Fruit fly (Drosophila melanogaster): ENCODE measurements around the gene osa.

osa gene

DNA sequence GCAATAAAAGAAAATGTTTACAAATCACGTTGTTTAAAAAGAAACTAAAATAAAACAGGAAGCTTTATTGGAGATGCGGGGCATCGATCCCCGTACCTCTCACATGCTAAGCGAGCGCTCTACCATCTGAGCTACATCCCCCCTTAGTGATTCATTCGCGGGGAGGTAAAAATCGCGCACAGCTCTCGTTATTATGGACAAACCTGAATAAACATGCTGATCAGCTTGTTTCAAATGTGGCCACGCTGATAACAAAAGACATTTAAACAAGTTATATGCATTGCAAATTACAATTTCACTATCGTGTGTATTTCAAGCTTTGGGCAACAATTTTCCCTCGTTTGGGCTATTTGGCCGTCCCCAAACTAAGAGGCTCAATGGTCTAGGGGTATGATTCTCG, 72.9 kb downstream of the osa start (continued):
- TF ChIP-seq Dad (GFP tag; optimal IDR thresholded peaks at IDR 0.05) (no peak), Hsf (GFP tag; optimal IDR thresholded peaks at IDR 0.05) (no peak), Fer1 (GFP tag; optimal IDR thresholded peaks at IDR 0.05) (no peak), CG17802 (tag; optimal IDR thresholded peaks at IDR 0.05) (no peak), so (GFP tag; IDR thresholded peaks at IDR 0.05) (no peak), slou (GFP tag; optimal IDR thresholded peaks at IDR 0.05) (no peak), HLH54F (GFP tag; optimal IDR thresholded peaks at IDR 0.05) (no peak), CG10979 (tag; optimal IDR thresholded peaks at IDR 0.05) (no peak), toy (GFP tag; IDR thresholded peaks at IDR 0.05) (no peak), Scr (GFP tag; IDR thresholded peaks at IDR 0.05; ENCODE audit: partially characterized antibody) (peak; percentile 53), Opbp (GFP tag; IDR thresholded peaks at IDR 0.05; ENCODE audit: partially characterized antibody) (peak; percentile 67; the same call in 1 of the 3 replicates), E2f1 (GFP tag; IDR thresholded peaks at IDR 0.05) (no peak), YL-1 (GFP tag; optimal IDR thresholded peaks at IDR 0.05) (no peak), CG17328 (GFP tag; IDR thresholded peaks at IDR 0.05) (no peak), sna (GFP tag; IDR thresholded peaks at IDR 0.05; ENCODE audit: partially characterized antibody) (peak; percentile 63; the same call in 1 of the 2 replicates), cas (GFP tag; IDR thresholded peaks at IDR 0.05) (no peak), hb (GFP tag; IDR thresholded peaks at IDR 0.05; ENCODE audit: partially characterized antibody) (peak; percentile 48; the same call in 1 of the 3 replicates), Mad (GFP tag; optimal IDR thresholded peaks at IDR 0.05) (no peak), CG1602 (GFP tag; optimal IDR thresholded peaks at IDR 0.05) (no peak), dan (GFP tag; IDR thresholded peaks at IDR 0.05) (no peak), salm (tag; optimal IDR thresholded peaks at IDR 0.05) (no peak), CG2875 (GFP tag; optimal IDR thresholded peaks at IDR 0.05) (no peak), CG15269 (tag; optimal IDR thresholded peaks at IDR 0.05) (no peak), CG6854 (GFP tag; optimal IDR thresholded peaks at IDR 0.05) (peak; percentile 2), Dll (GFP tag; IDR thresholded peaks at IDR 0.05; ENCODE audit: partially characterized antibody) (peak; percentile 34; the same call in 1 of the 4 replicates), Doc3 (GFP tag; IDR thresholded peaks at IDR 0.05; ENCODE audit: partially characterized antibody) (no peak), HLH3B (GFP tag; IDR thresholded peaks at IDR 0.05) (no peak), inv (GFP tag; IDR thresholded peaks at IDR 0.05; ENCODE audit: partially characterized antibody) (no peak), chm (GFP tag; IDR thresholded peaks at IDR 0.05) (no peak), Med (GFP tag) (peak; percentile 28), CG10462 (GFP tag; optimal IDR thresholded peaks at IDR 0.05) (no peak), CG14667 (GFP tag; IDR thresholded peaks at IDR 0.05) (no peak), ato (GFP tag; IDR thresholded peaks at IDR 0.05; ENCODE audit: partially characterized antibody) (peak; percentile 46; the same call in 1 of the 2 replicates), Adf1 (GFP tag; IDR thresholded peaks at IDR 0.05) (no peak), knrl (GFP tag; IDR thresholded peaks at IDR 0.05; ENCODE audit: partially characterized antibody) (peak; percentile 41; the same call in 2 of the 3 replicates), Abd-B (GFP tag; optimal IDR thresholded peaks at IDR 0.05) (no peak), ap (GFP tag; IDR thresholded peaks at IDR 0.05) (no peak), CG10209 (GFP tag; optimal IDR thresholded peaks at IDR 0.05) (no peak), abd-A (tag; optimal IDR thresholded peaks at IDR 0.05) (peak; percentile 36), shn (GFP tag; optimal IDR thresholded peaks at IDR 0.05) (no peak), gcm2 (GFP tag; optimal IDR thresholded peaks at IDR 0.05) (no peak), prd (optimal IDR thresholded peaks at IDR 0.05) (no peak), prd (GFP tag; IDR thresholded peaks at IDR 0.05) (no peak), pho (GFP tag; optimal IDR thresholded peaks at IDR 0.05) (no peak), CG3847 (GFP tag; IDR thresholded peaks at IDR 0.05) (no peak), insv (GFP tag; optimal IDR thresholded peaks at IDR 0.05) (no peak), tio (GFP tag; optimal IDR thresholded peaks at IDR 0.05) (no peak), nerfin-2 (GFP tag; IDR thresholded peaks at IDR 0.05; ENCODE audit: partially characterized antibody) (peak; percentile 67), CG8359 (GFP tag; optimal IDR thresholded peaks at IDR 0.05; ENCODE audit: borderline replicate concordance) (no peak), ranshi (GFP tag; IDR thresholded peaks at IDR 0.05) (no peak), CG12769 (tag; optimal IDR thresholded peaks at IDR 0.05) (peak; percentile 40)
